Fruit fly (Drosophila melanogaster) whole organism, prepupa: ENCODE data around the gene Gr93a.

ENCODE experiments used
- Blimp-1 ChIP-seq: fragments of 200-800 bp; sonication (Bioruptor generic); optimal IDR thresholded peaks from 3 replicates; lab custom pipeline; 2017; ENCODE audit warnings: missing biosample characterization, missing genetic modification characterization, mild to moderate bottlenecking, moderate library complexity, missing genetic modification reagents
- CG10631 ChIP-seq: fragments of 200-800 bp; sonication (Bioruptor generic); optimal IDR thresholded peaks from 2 replicates; lab custom pipeline; 2016; ENCODE audit warnings: missing biosample characterization, missing genetic modification characterization
- CG11294 ChIP-seq: fragments of 200-800 bp; sonication (Bioruptor generic); IDR thresholded peaks from 2 replicates; pipeline ENCODE4 v1.3.6; 2022; ENCODE audit warnings: missing biosample characterization, missing genetic modification characterization
- CG11762 ChIP-seq: fragments of 200-800 bp; sonication (Bioruptor generic); optimal IDR thresholded peaks from 3 replicates; lab custom pipeline; 2016; ENCODE audit warnings: missing biosample characterization, missing genetic modification characterization; ENCODE audit not compliant: insufficient read depth
- CG11902 ChIP-seq: fragments of 200-800 bp; sonication (Bioruptor generic); optimal IDR thresholded peaks from 3 replicates; lab custom pipeline; 2016; ENCODE audit warnings: missing biosample characterization, missing genetic modification characterization
- CG1621 ChIP-seq: fragments of 200-800 bp; sonication (Bioruptor generic); optimal IDR thresholded peaks from 3 replicates; lab custom pipeline; 2018; ENCODE audit warnings: missing biosample characterization, mild to moderate bottlenecking, missing genetic modification characterization
- CG31627 ChIP-seq: fragments of 200-800 bp; sonication (Bioruptor generic); optimal IDR thresholded peaks from 3 replicates; lab custom pipeline; 2016; ENCODE audit warnings: missing biosample characterization, missing genetic modification characterization
- CG32006 ChIP-seq: fragments of 200-800 bp; sonication (Bioruptor generic); optimal IDR thresholded peaks from 3 replicates; lab custom pipeline; 2017; ENCODE audit warnings: missing biosample characterization, mild to moderate bottlenecking, missing genetic modification characterization
- CG4318 ChIP-seq: fragments of 200-800 bp; sonication (Bioruptor generic); optimal IDR thresholded peaks from 3 replicates; lab custom pipeline; 2017; ENCODE audit warnings: missing biosample characterization, mild to moderate bottlenecking, missing genetic modification characterization
- CG6163 ChIP-seq: fragments of 200-800 bp; sonication (Bioruptor generic); IDR thresholded peaks from 3 replicates; pipeline ENCODE4 v1.3.6; 2022; ENCODE audit warnings: missing biosample characterization, missing genetic modification characterization
- CG6276 ChIP-seq: fragments of 200-800 bp; sonication (Bioruptor generic); optimal IDR thresholded peaks from 2 replicates; lab custom pipeline; 2017; ENCODE audit warnings: missing biosample characterization, mild to moderate bottlenecking, missing genetic modification characterization
- CG6808 ChIP-seq: fragments of 200-800 bp; sonication (Bioruptor generic); optimal IDR thresholded peaks from 3 replicates; lab custom pipeline; 2017; ENCODE audit warnings: missing biosample characterization, missing genetic modification characterization, mild to moderate bottlenecking, moderate library complexity, missing genetic modification reagents
- CG7368 ChIP-seq: fragments of 200-800 bp; sonication (Bioruptor generic); optimal IDR thresholded peaks from 3 replicates; lab custom pipeline; 2016; ENCODE audit warnings: missing biosample characterization, missing genetic modification characterization
- CG8119 ChIP-seq: fragments of 200-800 bp; sonication (Bioruptor generic); IDR thresholded peaks from 3 replicates; pipeline ENCODE4 v1.3.6; 2022; ENCODE audit warnings: missing biosample characterization, missing genetic modification characterization
- CG9139 ChIP-seq: fragments of 200-800 bp; sonication (Bioruptor generic); optimal IDR thresholded peaks from 3 replicates; lab custom pipeline; 2017; ENCODE audit warnings: missing biosample characterization, mild to moderate bottlenecking, missing genetic modification characterization
- Eip75B ChIP-seq: fragments of 200-800 bp; sonication (Bioruptor generic); optimal IDR thresholded peaks from 3 replicates; lab custom pipeline; 2016; ENCODE audit warnings: missing biosample characterization, missing genetic modification characterization
- Eip78C ChIP-seq: fragments of 200-800 bp; sonication (Bioruptor generic); peaks from one replicate; lab custom pipeline; 2016; ENCODE audit warnings: missing biosample characterization, missing genetic modification characterization
- Ets96B ChIP-seq: fragments of 200-800 bp; optimal IDR thresholded peaks from 2 replicates; lab custom pipeline; 2019; ENCODE audit warnings: missing biosample characterization, mild to moderate bottlenecking, missing genetic modification characterization, moderate library complexity
- Gug ChIP-seq: fragments of 200-800 bp; sonication (Bioruptor generic); IDR thresholded peaks from 2 replicates; pipeline ENCODE4 v1.3.6; 2022; ENCODE audit warnings: missing biosample characterization, missing genetic modification characterization
- Hr38 ChIP-seq: sonication (Bioruptor generic); optimal IDR thresholded peaks from 2 replicates; lab custom pipeline; 2016; ENCODE audit warnings: missing biosample characterization, missing genetic modification characterization
- Hr4 ChIP-seq: fragments of 200-800 bp; sonication (Bioruptor generic); optimal IDR thresholded peaks from 3 replicates; lab custom pipeline; 2016; ENCODE audit warnings: missing biosample characterization, missing genetic modification characterization
- Lpt ChIP-seq: fragments of 200-800 bp; sonication (Bioruptor generic); optimal IDR thresholded peaks from 3 replicates; lab custom pipeline; 2016; ENCODE audit warnings: missing biosample characterization, missing genetic modification characterization
- OdsH ChIP-seq: fragments of 200-800 bp; sonication (Bioruptor generic); optimal IDR thresholded peaks from 3 replicates; lab custom pipeline; 2016; ENCODE audit warnings: missing biosample characterization, missing genetic modification characterization
- Smox ChIP-seq: fragments of 200-800 bp; sonication (Bioruptor generic); optimal IDR thresholded peaks from 3 replicates; lab custom pipeline; 2016; ENCODE audit warnings: missing biosample characterization, missing genetic modification characterization
- Sox102F ChIP-seq: fragments of 200-800 bp; sonication (Bioruptor generic); optimal IDR thresholded peaks from 2 replicates; lab custom pipeline; 2016; ENCODE audit warnings: missing biosample characterization, mild to moderate bottlenecking, missing genetic modification characterization
- Sox15 ChIP-seq: fragments of 200-800 bp; sonication (Bioruptor generic); optimal IDR thresholded peaks from 3 replicates; lab custom pipeline; 2016; ENCODE audit warnings: missing biosample characterization, missing genetic modification characterization
- achi ChIP-seq: fragments of 200-800 bp; sonication (Bioruptor generic); optimal IDR thresholded peaks from 3 replicates; lab custom pipeline; 2016; ENCODE audit warnings: missing biosample characterization, missing genetic modification characterization
- acj6 ChIP-seq: fragments of 200-800 bp; sonication (Bioruptor generic); optimal IDR thresholded peaks from 3 replicates; lab custom pipeline; 2016; ENCODE audit warnings: missing biosample characterization, missing genetic modification characterization
- cyc ChIP-seq: fragments of 200-800 bp; sonication (Bioruptor generic); optimal IDR thresholded peaks from 3 replicates; lab custom pipeline; 2016; ENCODE audit warnings: missing biosample characterization, missing genetic modification characterization
- eg ChIP-seq: fragments of 200-800 bp; sonication (Bioruptor generic); IDR thresholded peaks from 3 replicates; pipeline ENCODE4 v1.3.6; 2022; ENCODE audit warnings: missing biosample characterization, missing genetic modification characterization
- fd59A ChIP-seq: fragments of 200-800 bp; sonication (Bioruptor generic); optimal IDR thresholded peaks from 2 replicates; lab custom pipeline; 2017; ENCODE audit warnings: missing biosample characterization, mild to moderate bottlenecking, missing genetic modification characterization, missing genetic modification reagents
- fkh ChIP-seq: fragments of 200-800 bp; sonication (Bioruptor generic); optimal IDR thresholded peaks from 3 replicates; lab custom pipeline; 2017; ENCODE audit warnings: missing biosample characterization, mild to moderate bottlenecking, missing genetic modification characterization, moderate library complexity
- net ChIP-seq: fragments of 200-800 bp; sonication (Bioruptor generic); optimal IDR thresholded peaks from 3 replicates; lab custom pipeline; 2016; ENCODE audit warnings: missing biosample characterization, missing genetic modification characterization
- spab ChIP-seq: fragments of 200-800 bp; sonication (Bioruptor generic); optimal IDR thresholded peaks from 2 replicates; lab custom pipeline; 2017; ENCODE audit warnings: missing biosample characterization, mild to moderate bottlenecking, missing genetic modification characterization, missing genetic modification reagents
- ss ChIP-seq, 2 experiments: fragments of 200-800 bp; sonication (Bioruptor generic); optimal IDR thresholded peaks; 2 replicates in 1 of 2; 3 replicates in 1 of 2; lab custom pipeline; 2017 to 2018; ENCODE audit warnings: mild to moderate bottlenecking in 2 of 2, missing biosample characterization in 2 of 2, missing genetic modification characterization in 2 of 2, moderate library complexity in 1 of 2

Gene Gr93a

dm6 chr3R:21823699-21824406, 8.4 kb upstream of the Gr93a start (continued):
- TF ChIP-seq Eip75B (GFP tag; lab: Kevin White, UChicago) (peak; percentile 21), Hr38 (GFP tag; lab: Kevin White, UChicago) (no peak), spab (GFP tag; lab: Kevin White, UChicago) (peak; percentile 38), CG6808 (GFP tag; lab: Kevin White, UChicago) (peak; percentile 78), Sox102F (GFP tag; lab: Kevin White, UChicago) (no peak), Ets96B (peak; percentile 79), fd59A (GFP tag; lab: Kevin White, UChicago) (no peak), net (no peak), CG11762 (peak; percentile 70), CG9139 (GFP tag; lab: Kevin White, UChicago) (peak; percentile 72), CG11902 (GFP tag; lab: Kevin White, UChicago) (peak; percentile 65), CG10631 (GFP tag; lab: Kevin White, UChicago) (peak; percentile 61), fkh (GFP tag; lab: Kevin White, UChicago) (peak; percentile 6), Sox15 (GFP tag; lab: Kevin White, UChicago) (no peak), achi (GFP tag; lab: Kevin White, UChicago) (peak; percentile 41), Lpt (peak; percentile 1), CG31627 (GFP tag; lab: Kevin White, UChicago) (peak; percentile 4), Blimp-1 (GFP tag; lab: Kevin White, UChicago) (peak; percentile 70), CG11294 (GFP tag; lab: Robert Waterston, UW) (no peak), eg (GFP tag; lab: Robert Waterston, UW) (no peak), CG4318 (GFP tag; lab: Kevin White, UChicago) (no peak), Smox (GFP tag; lab: Kevin White, UChicago) (peak; percentile 42), CG32006 (GFP tag; lab: Kevin White, UChicago) (peak; percentile 7), OdsH (peak; percentile 36), acj6 (GFP tag; lab: Kevin White, UChicago) (peak; percentile 35), Eip78C (peak; percentile 74), CG7368 (GFP tag; lab: Kevin White, UChicago) (peak; percentile 57)

dm6 chr3R:21824407-21825006, 7.8 kb upstream of the Gr93a start:
- peak; percentile 45 for TF ChIP-seq spab (GFP tag; lab: Kevin White, UChicago)
- peak; percentile 11 for TF ChIP-seq CG1621 (tag; lab: Kevin White, UChicago)
- TF ChIP-seq CG9139 (GFP tag; lab: Kevin White, UChicago), result peak; percentile 81
- peak; percentile 69 to 80 for TF ChIP-seq ss (GFP tag; optimal IDR thresholded peaks at IDR 0.05; lab: Kevin White, UChicago)
- peak; percentile 14; the same call in 2 of the 3 replicates for TF ChIP-seq CG6163 (GFP tag; lab: Robert Waterston, UW)
- no peak for TF ChIP-seq CG6276 (GFP tag; lab: Kevin White, UChicago)
- peak; percentile 11 for TF ChIP-seq fd59A (GFP tag; lab: Kevin White, UChicago)
- no peak for TF ChIP-seq Sox102F (GFP tag; lab: Kevin White, UChicago)
- TF ChIP-seq CG6808 (GFP tag; lab: Kevin White, UChicago), result peak; percentile 71
- 0 out of 3 replicates have a peak, but pooled peaks have one; percentile 7 for TF ChIP-seq eg (GFP tag; lab: Robert Waterston, UW)
- no peak for TF ChIP-seq acj6 (GFP tag; lab: Kevin White, UChicago)
- no peak for TF ChIP-seq Ets96B

- TF ChIP-seq fkh (GFP tag; lab: Kevin White, UChicago) (peak; percentile 54), Hr4 (GFP tag; lab: Kevin White, UChicago) (no peak), CG9139 (GFP tag; lab: Kevin White, UChicago) (no peak), Eip78C (peak; percentile 57), cyc (no peak), CG31627 (GFP tag; lab: Kevin White, UChicago) (no peak), Gug (GFP tag; lab: Robert Waterston, UW) (no peak), CG8119 (no peak)
- TF ChIP-seq, all 60 proteins: peak for 2
Measured at dm6 chr3R:21825140-21825539, 7.2 kb upstream of the Gr93a start.
